Fruit fly (Drosophila melanogaster) whole organism, embryonic: ENCODE measurements around the gene se.

Experiments used
- Aef1 ChIP-seq: fragments of 200-800 bp; sonication (Bioruptor generic); IDR thresholded peaks from 3 replicates; pipeline ENCODE4 v1.3.6; 2022; ENCODE audit warnings: missing biosample characterization, missing genetic modification characterization
- CG10321 ChIP-seq: fragments of 200-800 bp; sonication (Bioruptor generic); IDR thresholded peaks from 2 replicates; pipeline ENCODE4 v1.3.6; 2022; ENCODE audit warnings: missing biosample characterization, missing genetic modification characterization
- CG10462 ChIP-seq: fragments of 200-800 bp; sonication (Bioruptor generic); optimal IDR thresholded peaks from 2 replicates; lab custom pipeline; 2016; ENCODE audit warnings: missing biosample characterization, missing genetic modification characterization
- CG10543 ChIP-seq: fragments of 200-800 bp; sonication (Bioruptor generic); optimal IDR thresholded peaks from 3 replicates; lab custom pipeline; 2017; ENCODE audit warnings: missing biosample characterization, mild to moderate bottlenecking, missing genetic modification characterization, moderate library complexity
- CG12769 ChIP-seq: fragments of 200-800 bp; sonication (Bioruptor generic); optimal IDR thresholded peaks from 2 replicates; lab custom pipeline; 2019; ENCODE audit warnings: missing biosample characterization, mild to moderate bottlenecking, missing genetic modification characterization, moderate library complexity
- CG13775 ChIP-seq: fragments of 200-800 bp; sonication (Bioruptor generic); optimal IDR thresholded peaks from 3 replicates; lab custom pipeline; 2017; ENCODE audit warnings: missing biosample characterization, mild to moderate bottlenecking, missing genetic modification characterization
- CG1603 ChIP-seq: fragments of 200-800 bp; sonication (Bioruptor generic); optimal IDR thresholded peaks from 2 replicates; lab custom pipeline; 2019; ENCODE audit warnings: missing biosample characterization, mild to moderate bottlenecking, missing genetic modification characterization, moderate library complexity
- CG17186 ChIP-seq: fragments of 200-800 bp; sonication (Bioruptor generic); optimal IDR thresholded peaks from 3 replicates; lab custom pipeline; 2017; ENCODE audit warnings: missing biosample characterization, missing genetic modification reagents, missing genetic modification characterization
- CG17359 ChIP-seq: fragments of 200-800 bp; sonication (Bioruptor generic); optimal IDR thresholded peaks from 3 replicates; lab custom pipeline; 2018; ENCODE audit warnings: missing biosample characterization, mild to moderate bottlenecking, missing genetic modification characterization, moderate library complexity
- CG17612 ChIP-seq: fragments of 200-800 bp; sonication (Bioruptor generic); IDR thresholded peaks from 2 replicates; pipeline ENCODE4 v1.3.6; 2022; ENCODE audit warnings: missing biosample characterization, missing genetic modification characterization
- CG18619 ChIP-seq: fragments of 200-800 bp; sonication (Bioruptor generic); optimal IDR thresholded peaks from 3 replicates; lab custom pipeline; 2017; ENCODE audit warnings: missing biosample characterization, mild to moderate bottlenecking, missing genetic modification characterization
- CG2875 ChIP-seq: fragments of 200-800 bp; sonication (Bioruptor generic); optimal IDR thresholded peaks from 2 replicates; lab custom pipeline; 2017; ENCODE audit warnings: missing biosample characterization, mild to moderate bottlenecking, missing genetic modification characterization, missing genetic modification reagents
- CG31365 ChIP-seq: fragments of 200-800 bp; sonication (Bioruptor generic); optimal IDR thresholded peaks from 2 replicates; lab custom pipeline; 2018; ENCODE audit warnings: missing biosample characterization, mild to moderate bottlenecking, missing genetic modification characterization
- CG32532 ChIP-seq: fragments of 200-800 bp; sonication (Bioruptor generic); IDR thresholded peaks from 2 replicates; pipeline ENCODE4 v1.3.6; 2022; ENCODE audit warnings: missing biosample characterization, missing genetic modification characterization
- CG3995 ChIP-seq: fragments of 200-800 bp; sonication (Bioruptor generic); optimal IDR thresholded peaks from 3 replicates; lab custom pipeline; 2016; ENCODE audit warnings: missing biosample characterization, missing genetic modification characterization
- CG42726 ChIP-seq: fragments of 200-800 bp; sonication (Bioruptor generic); IDR thresholded peaks from 2 replicates; pipeline ENCODE4 v1.3.6; 2022; ENCODE audit warnings: missing biosample characterization, missing genetic modification characterization; ENCODE audit not compliant: partially characterized antibody
- CG4617 ChIP-seq: fragments of 200-800 bp; sonication (Bioruptor generic); optimal IDR thresholded peaks from 3 replicates; lab custom pipeline; 2016; ENCODE audit warnings: missing biosample characterization, missing genetic modification characterization, borderline replicate concordance
- CG4730 ChIP-seq: fragments of 200-800 bp; sonication (Bioruptor generic); IDR thresholded peaks from 2 replicates; pipeline ENCODE4 v1.3.6; 2022; ENCODE audit warnings: missing biosample characterization, missing genetic modification characterization
- CG9215 ChIP-seq: fragments of 200-800 bp; sonication (Bioruptor generic); IDR thresholded peaks from 2 replicates; pipeline ENCODE4 v1.3.6; 2022; ENCODE audit warnings: missing biosample characterization, missing genetic modification characterization
- Doc2 ChIP-seq: fragments of 200-800 bp; sonication (Bioruptor generic); IDR thresholded peaks from 2 replicates; pipeline ENCODE4 v1.3.6; 2022; ENCODE audit warnings: missing biosample characterization, missing genetic modification characterization
- Dref ChIP-seq: fragments of 200-800 bp; sonication (Bioruptor generic); IDR thresholded peaks from 2 replicates; pipeline ENCODE4 v1.3.6; 2022; ENCODE audit warnings: missing biosample characterization, missing genetic modification characterization
- Drgx ChIP-seq: fragments of 200-800 bp; sonication (Bioruptor generic); IDR thresholded peaks from 2 replicates; pipeline ENCODE4 v1.3.6; 2022; ENCODE audit warnings: missing biosample characterization, missing genetic modification characterization
- Eip74EF ChIP-seq, 2 experiments: fragments of 200-800 bp in 1 of 2; fragments of >200 bp in 1 of 2; sonication (Bioruptor generic) in 1 of 2; optimal IDR thresholded peaks; 2 replicates each; lab custom pipeline; 2017 to 2019; ENCODE audit warnings: missing biosample characterization in 2 of 2, missing genetic modification characterization in 2 of 2, mild to moderate bottlenecking in 1 of 2, moderate library complexity in 1 of 2
- Fer2 ChIP-seq: fragments of 200-800 bp; sonication (Bioruptor generic); optimal IDR thresholded peaks from 2 replicates; lab custom pipeline; 2018; ENCODE audit warnings: missing biosample characterization, mild to moderate bottlenecking, missing genetic modification characterization, moderate library complexity
- Gug ChIP-seq: fragments of 200-800 bp; sonication (Bioruptor generic); IDR thresholded peaks from 4 replicates; pipeline ENCODE4 v1.3.6; 2022; ENCODE audit warnings: missing biosample characterization, missing genetic modification characterization
- Lhr ChIP-seq: fragments of 200-800 bp; sonication (Bioruptor generic); optimal IDR thresholded peaks from 3 replicates; lab custom pipeline; 2017; ENCODE audit warnings: mild to moderate bottlenecking, missing biosample characterization, missing genetic modification reagents, missing genetic modification characterization
- MESR4 ChIP-seq: fragments of 200-800 bp; sonication (Bioruptor generic); optimal IDR thresholded peaks from 2 replicates; lab custom pipeline; 2018; ENCODE audit warnings: missing biosample characterization, mild to moderate bottlenecking, missing genetic modification characterization, moderate library complexity
- Spps ChIP-seq: fragments of 200-800 bp; sonication (Bioruptor generic); optimal IDR thresholded peaks from 2 replicates; lab custom pipeline; 2018; ENCODE audit warnings: missing biosample characterization, mild to moderate bottlenecking, missing genetic modification characterization
- Vsx1 ChIP-seq: fragments of 200-800 bp; sonication (Bioruptor generic); optimal IDR thresholded peaks from 2 replicates; lab custom pipeline; 2017; ENCODE audit warnings: missing biosample characterization, mild to moderate bottlenecking, missing genetic modification characterization, missing genetic modification reagents
- bowl ChIP-seq: fragments of 200-800 bp; sonication (Bioruptor generic); IDR thresholded peaks from 2 replicates; pipeline ENCODE4 v1.3.6; 2022; ENCODE audit warnings: missing biosample characterization, missing genetic modification characterization
- br ChIP-seq: fragments of >200 bp; optimal IDR thresholded peaks from 2 replicates; lab custom pipeline; 2017
- btn ChIP-seq: fragments of 200-800 bp; sonication (Bioruptor generic); optimal IDR thresholded peaks from 2 replicates; lab custom pipeline; 2016; ENCODE audit warnings: missing biosample characterization, missing genetic modification characterization
- ci ChIP-seq: fragments of 200-800 bp; sonication (Bioruptor generic); IDR thresholded peaks from 3 replicates; pipeline ENCODE4 v1.3.6; 2022; ENCODE audit warnings: missing biosample characterization, missing genetic modification characterization
- danr ChIP-seq: fragments of 200-800 bp; sonication (Bioruptor generic); IDR thresholded peaks from 2 replicates; pipeline ENCODE4 v1.3.6; 2022; ENCODE audit warnings: missing biosample characterization, missing genetic modification characterization
- dati ChIP-seq: fragments of 200-800 bp; sonication (Bioruptor generic); IDR thresholded peaks from 2 replicates; pipeline ENCODE4 v1.3.6; 2022; ENCODE audit warnings: missing biosample characterization, missing genetic modification characterization
- ewg ChIP-seq: fragments of 200-800 bp; sonication (Bioruptor generic); optimal IDR thresholded peaks from 3 replicates; lab custom pipeline; 2017; ENCODE audit warnings: mild to moderate bottlenecking, missing biosample characterization, missing genetic modification reagents, missing genetic modification characterization
- eyg ChIP-seq: fragments of 200-800 bp; sonication (Bioruptor generic); optimal IDR thresholded peaks from 3 replicates; lab custom pipeline; 2016; ENCODE audit warnings: missing biosample characterization, missing genetic modification characterization
- ftz-f1 ChIP-seq: fragments of 200-800 bp; sonication (Bioruptor generic); optimal IDR thresholded peaks from 2 replicates; lab custom pipeline; 2016; ENCODE audit warnings: missing biosample characterization, missing genetic modification characterization
- gem ChIP-seq: fragments of 200-800 bp; sonication (Bioruptor generic); optimal IDR thresholded peaks from 2 replicates; lab custom pipeline; 2019; ENCODE audit warnings: missing biosample characterization, mild to moderate bottlenecking, missing genetic modification characterization, moderate library complexity
- h ChIP-seq: fragments of >200 bp; optimal IDR thresholded peaks from 2 replicates; lab custom pipeline; 2017
- jing ChIP-seq: fragments of 200-800 bp; sonication (Bioruptor generic); optimal IDR thresholded peaks from 2 replicates; lab custom pipeline; 2018; ENCODE audit warnings: missing biosample characterization, mild to moderate bottlenecking, missing genetic modification characterization
- jumu ChIP-seq: fragments of 200-800 bp; sonication (Bioruptor generic); optimal IDR thresholded peaks from 3 replicates; lab custom pipeline; 2016; ENCODE audit warnings: missing biosample characterization, missing genetic modification characterization
- lbe ChIP-seq: fragments of 200-800 bp; sonication (Bioruptor generic); optimal IDR thresholded peaks from 2 replicates; lab custom pipeline; 2016; ENCODE audit warnings: missing biosample characterization, mild to moderate bottlenecking, missing genetic modification characterization
- pho ChIP-seq: fragments of 200-800 bp; sonication (Bioruptor generic); optimal IDR thresholded peaks from 2 replicates; lab custom pipeline; 2016; ENCODE audit warnings: missing biosample characterization, missing genetic modification characterization
- pum ChIP-seq: fragments of 200-800 bp; sonication (Bioruptor generic); optimal IDR thresholded peaks from 2 replicates; lab custom pipeline; 2016; ENCODE audit warnings: missing biosample characterization, missing genetic modification characterization
- rib ChIP-seq: fragments of 200-800 bp; sonication (Bioruptor generic); IDR thresholded peaks from 2 replicates; pipeline ENCODE4 v1.3.6; 2022; ENCODE audit warnings: missing biosample characterization, missing genetic modification characterization
- shn ChIP-seq: fragments of 200-800 bp; sonication (Bioruptor generic); optimal IDR thresholded peaks from 3 replicates; lab custom pipeline; 2016; ENCODE audit warnings: missing biosample characterization, missing genetic modification characterization
- trem ChIP-seq: fragments of 200-800 bp; optimal IDR thresholded peaks from 3 replicates; lab custom pipeline; 2019; ENCODE audit warnings: missing biosample characterization, mild to moderate bottlenecking, missing genetic modification characterization, moderate library complexity
- wek ChIP-seq: fragments of 200-800 bp; sonication (Bioruptor generic); optimal IDR thresholded peaks from 3 replicates; lab custom pipeline; 2018; ENCODE audit warnings: missing biosample characterization, mild to moderate bottlenecking, missing genetic modification characterization, moderate library complexity
- zen ChIP-seq: fragments of 200-800 bp; sonication (Bioruptor generic); optimal IDR thresholded peaks from 3 replicates; lab custom pipeline; 2018; ENCODE audit warnings: missing biosample characterization, mild to moderate bottlenecking, missing genetic modification characterization, moderate library complexity
- zen2 ChIP-seq: fragments of 200-800 bp; sonication (Bioruptor generic); IDR thresholded peaks from 3 replicates; pipeline ENCODE4 v1.3.6; 2022; ENCODE audit warnings: missing biosample characterization, missing genetic modification characterization; ENCODE audit not compliant: partially characterized antibody

The se gene

DNA sequence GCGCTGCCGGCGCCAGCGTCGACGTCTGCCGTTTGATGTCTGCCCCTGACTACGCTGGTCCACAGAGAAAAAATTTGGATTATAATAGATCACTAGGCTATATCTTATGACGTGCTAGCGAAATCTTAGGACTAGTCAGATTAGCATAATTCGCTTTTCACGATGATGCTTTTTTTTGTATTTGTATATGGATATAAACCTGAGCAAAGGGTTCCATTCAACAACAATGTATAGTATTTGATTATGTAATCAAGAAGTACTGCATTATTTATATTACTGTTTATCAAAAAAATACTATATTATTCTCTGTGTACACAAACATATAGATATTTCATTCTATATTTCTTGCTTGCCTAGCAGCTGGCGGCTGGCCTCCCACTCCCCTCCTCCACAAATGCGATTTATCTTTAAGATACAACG lies 26.8 kb downstream of the se start (continued):
- TF ChIP-seq gem = peak; percentile 94
- TF ChIP-seq CG10543 (GFP tag; lab: Kevin White, UChicago) = peak; percentile 89
- peak; percentile 73 for TF ChIP-seq CG17612 (GFP tag; lab: Robert Waterston, UW)
- TF ChIP-seq Gug (GFP tag; lab: Robert Waterston, UW) = peak; percentile 81
- peak; percentile 66 for TF ChIP-seq rib
- TF ChIP-seq CG17186 (GFP tag; lab: Kevin White, UChicago) = no peak
- no peak for TF ChIP-seq ftz-f1 (GFP tag; lab: Kevin White, UChicago)
- peak; percentile 57 for TF ChIP-seq wek (GFP tag; lab: Kevin White, UChicago)
- TF ChIP-seq CG10321 (GFP tag; lab: Robert Waterston, UW) = peak; percentile 55
- no peak for TF ChIP-seq dati (GFP tag; lab: Robert Waterston, UW)
- TF ChIP-seq Doc2 (GFP tag; lab: Robert Waterston, UW) = no peak
- no peak for TF ChIP-seq zen2 (GFP tag; lab: Robert Waterston, UW)
- TF ChIP-seq CG42726 (GFP tag; lab: Robert Waterston, UW) = no peak
- TF ChIP-seq Fer2 = peak; percentile 80
- TF ChIP-seq bowl = peak; percentile 47; the same call in 1 of the 2 replicates
- no peak for TF ChIP-seq h
- TF ChIP-seq CG12769 = peak; percentile 85
- TF ChIP-seq Aef1 = peak; percentile 60; the same call in 2 of the 3 replicates
- TF ChIP-seq lbe = peak; percentile 20
- peak; percentile 67 for TF ChIP-seq zen (tag; lab: Kevin White, UChicago)
- TF ChIP-seq CG9215 (GFP tag; lab: Robert Waterston, UW) = peak; percentile 83
- TF ChIP-seq CG31365 (tag; lab: Kevin White, UChicago) = peak; percentile 29
- peak; percentile 77 for TF ChIP-seq danr
- TF ChIP-seq CG10462 (GFP tag; lab: Kevin White, UChicago) = peak; percentile 55
- TF ChIP-seq eyg (GFP tag; lab: Kevin White, UChicago) = peak; percentile 58
- TF ChIP-seq MESR4 (GFP tag; lab: Kevin White, UChicago) = no peak
- TF ChIP-seq CG18619 (GFP tag; lab: Kevin White, UChicago) = peak; percentile 84
- peak; percentile 59 for TF ChIP-seq pum
- TF ChIP-seq CG13775 = peak; percentile 81
- TF ChIP-seq CG32532 (GFP tag; lab: Robert Waterston, UW) = peak; percentile 92
- peak; percentile 65 for TF ChIP-seq trem
- peak; percentile 54 for TF ChIP-seq Lhr
- TF ChIP-seq Spps = peak; percentile 51
- TF ChIP-seq Eip74EF (GFP tag; optimal IDR thresholded peaks at IDR 0.05; lab: Kevin White, UChicago) = peak in 1 of 2 experiments; percentile 80
- TF ChIP-seq jing (GFP tag; lab: Kevin White, UChicago) = peak; percentile 69
- peak; percentile 82 for TF ChIP-seq CG2875 (GFP tag; lab: Kevin White, UChicago)
- TF ChIP-seq Drgx (GFP tag; lab: Robert Waterston, UW) = peak; percentile 80
- TF ChIP-seq shn (GFP tag; lab: Kevin White, UChicago) = peak; percentile 72
- TF ChIP-seq CG17359 = peak; percentile 90
- peak; percentile 78 for TF ChIP-seq ci
- peak; percentile 69 for TF ChIP-seq CG4730 (GFP tag; lab: Robert Waterston, UW)
- no peak for TF ChIP-seq Dref (GFP tag; lab: Robert Waterston, UW)
- TF ChIP-seq btn = no peak
- peak; percentile 52 for TF ChIP-seq CG1603
- TF ChIP-seq CG3995 (GFP tag; lab: Kevin White, UChicago) = peak; percentile 57
- TF ChIP-seq jumu (GFP tag; lab: Kevin White, UChicago) = peak; percentile 56
- peak; percentile 82 for TF ChIP-seq pho
- no peak for TF ChIP-seq br (lab: Kevin White, UChicago)
- peak; percentile 74 for TF ChIP-seq Vsx1 (GFP tag; lab: Kevin White, UChicago)
- TF ChIP-seq ewg = peak; percentile 72
- peak; percentile 41 for TF ChIP-seq CG4617 (GFP tag; lab: Kevin White, UChicago)
